Fruit fly (Drosophila melanogaster) whole organism, embryonic: ENCODE measurements around the gene CG32700.
A peak's percentile ranks its signal among the peaks of the same experiment; 100 is the strongest.

Source experiments
- Atf-2 ChIP-seq: fragments of 200-800 bp; sonication (Bioruptor generic); optimal IDR thresholded peaks from 2 replicates; lab custom pipeline; 2016; ENCODE audit warnings: missing biosample characterization, missing genetic modification characterization
- BtbVII ChIP-seq: fragments of 200-800 bp; sonication (Bioruptor generic); optimal IDR thresholded peaks from 3 replicates; lab custom pipeline; 2017; ENCODE audit warnings: missing biosample characterization, mild to moderate bottlenecking, missing genetic modification characterization
- CG1024 ChIP-seq: fragments of 200-800 bp; sonication (Bioruptor generic); IDR thresholded peaks from 2 replicates; pipeline ENCODE4 v1.3.6; 2022; ENCODE audit warnings: missing biosample characterization, missing genetic modification characterization
- CG10267 ChIP-seq: fragments of 200-800 bp; sonication (Bioruptor generic); optimal IDR thresholded peaks from 2 replicates; lab custom pipeline; 2018; ENCODE audit warnings: missing biosample characterization, mild to moderate bottlenecking, missing genetic modification characterization, moderate library complexity
- CG10274 ChIP-seq: fragments of 200-800 bp; sonication (Bioruptor generic); optimal IDR thresholded peaks from 3 replicates; lab custom pipeline; 2017; ENCODE audit warnings: missing biosample characterization, mild to moderate bottlenecking, missing genetic modification characterization
- CG11093 ChIP-seq: fragments of 200-800 bp; sonication (Bioruptor generic); IDR thresholded peaks from 3 replicates; pipeline ENCODE4 v1.3.6; 2022; ENCODE audit warnings: missing biosample characterization, missing genetic modification characterization
- CG11398 ChIP-seq: fragments of 200-800 bp; sonication (Bioruptor generic); optimal IDR thresholded peaks from 2 replicates; lab custom pipeline; 2016; ENCODE audit warnings: missing biosample characterization, missing genetic modification characterization
- CG11560 ChIP-seq: fragments of 200-800 bp; sonication (Bioruptor generic); IDR thresholded peaks from 3 replicates; pipeline ENCODE4 v1.3.6; 2022; ENCODE audit warnings: missing biosample characterization, missing genetic modification characterization
- CG12219 ChIP-seq: fragments of 200-800 bp; sonication (Bioruptor generic); optimal IDR thresholded peaks from 3 replicates; lab custom pipeline; 2018; ENCODE audit warnings: missing biosample characterization, mild to moderate bottlenecking, missing genetic modification characterization
- CG14050 ChIP-seq: fragments of 200-800 bp; sonication (Bioruptor generic); IDR thresholded peaks from 3 replicates; pipeline ENCODE4 v1.3.6; 2022; ENCODE audit warnings: missing biosample characterization, missing genetic modification characterization
- CG1603 ChIP-seq: fragments of 200-800 bp; sonication (Bioruptor generic); optimal IDR thresholded peaks from 2 replicates; lab custom pipeline; 2019; ENCODE audit warnings: missing biosample characterization, mild to moderate bottlenecking, missing genetic modification characterization, moderate library complexity
- CG17361 ChIP-seq: fragments of 200-800 bp; sonication (Bioruptor generic); IDR thresholded peaks from 3 replicates; pipeline ENCODE4 v1.3.6; 2022; ENCODE audit warnings: missing biosample characterization, missing genetic modification characterization
- CG2199 ChIP-seq: fragments of 200-800 bp; sonication (Bioruptor generic); IDR thresholded peaks from 3 replicates; pipeline ENCODE4 v1.3.6; 2022; ENCODE audit warnings: missing biosample characterization, missing genetic modification characterization
- CG4404 ChIP-seq: fragments of 200-800 bp; sonication (Bioruptor generic); IDR thresholded peaks from 2 replicates; pipeline ENCODE4 v1.3.6; 2022; ENCODE audit warnings: missing biosample characterization, missing genetic modification characterization
- CG4820 ChIP-seq: fragments of 200-800 bp; sonication (Bioruptor generic); optimal IDR thresholded peaks from 3 replicates; lab custom pipeline; 2016; ENCODE audit warnings: missing biosample characterization, missing genetic modification characterization
- CG9817 ChIP-seq: fragments of 200-800 bp; sonication (Bioruptor generic); optimal IDR thresholded peaks from 2 replicates; lab custom pipeline; 2018; ENCODE audit warnings: missing biosample characterization, mild to moderate bottlenecking, missing genetic modification characterization, moderate library complexity
- CG9876 ChIP-seq: fragments of 200-800 bp; sonication (Bioruptor generic); optimal IDR thresholded peaks from 2 replicates; lab custom pipeline; 2016; ENCODE audit warnings: missing biosample characterization, missing genetic modification characterization
- Camta ChIP-seq: fragments of 200-800 bp; sonication (Bioruptor generic); optimal IDR thresholded peaks from 2 replicates; lab custom pipeline; 2016; ENCODE audit warnings: missing biosample characterization, missing genetic modification characterization
- Doc3 ChIP-seq: fragments of 200-800 bp; sonication (Bioruptor generic); IDR thresholded peaks from 3 replicates; pipeline ENCODE4 v1.3.6; 2022; ENCODE audit warnings: missing biosample characterization, missing genetic modification characterization; ENCODE audit not compliant: partially characterized antibody
- Dref ChIP-seq: fragments of 200-800 bp; sonication (Bioruptor generic); IDR thresholded peaks from 2 replicates; pipeline ENCODE4 v1.3.6; 2022; ENCODE audit warnings: missing biosample characterization, missing genetic modification characterization
- E2f1 ChIP-seq: fragments of 200-800 bp; sonication (Bioruptor generic); IDR thresholded peaks from 2 replicates; pipeline ENCODE4 v1.3.6; 2022; ENCODE audit warnings: missing biosample characterization, missing genetic modification characterization
- ERR ChIP-seq: fragments of 200-800 bp; sonication (Bioruptor generic); optimal IDR thresholded peaks from 2 replicates; lab custom pipeline; 2016; ENCODE audit warnings: missing biosample characterization, missing genetic modification characterization
- Ets97D ChIP-seq: fragments of 200-800 bp; sonication (Bioruptor generic); optimal IDR thresholded peaks from 3 replicates; lab custom pipeline; 2016; ENCODE audit warnings: missing biosample characterization, missing genetic modification characterization
- Gug ChIP-seq: fragments of 200-800 bp; sonication (Bioruptor generic); IDR thresholded peaks from 4 replicates; pipeline ENCODE4 v1.3.6; 2022; ENCODE audit warnings: missing biosample characterization, missing genetic modification characterization
- HLH4C ChIP-seq: fragments of 200-800 bp; sonication (Bioruptor generic); IDR thresholded peaks from 3 replicates; pipeline ENCODE4 v1.3.6; 2022; ENCODE audit warnings: missing biosample characterization, missing genetic modification characterization; ENCODE audit not compliant: partially characterized antibody
- MBD-R2 ChIP-seq: fragments of 200-800 bp; sonication (Bioruptor generic); IDR thresholded peaks from 2 replicates; pipeline ENCODE4 v1.3.6; 2022; ENCODE audit warnings: missing biosample characterization, missing genetic modification characterization
- Ptx1 ChIP-seq: fragments of 200-800 bp; sonication (Bioruptor generic); IDR thresholded peaks from 2 replicates; pipeline ENCODE4 v1.3.6; 2022; ENCODE audit warnings: missing biosample characterization, missing genetic modification characterization
- Side ChIP-seq: fragments of 200-800 bp; sonication (Bioruptor generic); optimal IDR thresholded peaks from 2 replicates; lab custom pipeline; 2016; ENCODE audit warnings: missing biosample characterization, missing genetic modification characterization
- Sin3A ChIP-seq: fragments of >200 bp; optimal IDR thresholded peaks from 2 replicates; lab custom pipeline; 2018
- Xbp1 ChIP-seq: fragments of 200-800 bp; sonication (Bioruptor generic); optimal IDR thresholded peaks from 3 replicates; lab custom pipeline; 2016; ENCODE audit warnings: missing biosample characterization, mild to moderate bottlenecking, missing genetic modification characterization
- bowl ChIP-seq: fragments of 200-800 bp; sonication (Bioruptor generic); IDR thresholded peaks from 2 replicates; pipeline ENCODE4 v1.3.6; 2022; ENCODE audit warnings: missing biosample characterization, missing genetic modification characterization
- crp ChIP-seq, 2 experiments: fragments of 200-800 bp; sonication (Bioruptor generic); optimal IDR thresholded peaks; 2 replicates in 1 of 2; 3 replicates in 1 of 2; lab custom pipeline; 2017; ENCODE audit warnings: missing biosample characterization in 2 of 2, missing genetic modification characterization in 2 of 2, mild to moderate bottlenecking in 1 of 2, moderate library complexity in 1 of 2
- en ChIP-seq: fragments of 200-800 bp; sonication (Bioruptor generic); optimal IDR thresholded peaks from 2 replicates; lab custom pipeline; 2016; ENCODE audit warnings: missing biosample characterization, missing genetic modification characterization
- exex ChIP-seq: fragments of 200-800 bp; sonication (Bioruptor generic); optimal IDR thresholded peaks from 4 replicates; lab custom pipeline; 2018; ENCODE audit warnings: missing biosample characterization, mild to moderate bottlenecking, missing genetic modification characterization, moderate library complexity
- gfzf ChIP-seq: fragments of 200-800 bp; sonication (Bioruptor generic); optimal IDR thresholded peaks from 2 replicates; lab custom pipeline; 2016; ENCODE audit warnings: missing biosample characterization, mild to moderate bottlenecking, missing genetic modification characterization, moderate library complexity
- hth ChIP-seq: fragments of >200 bp; optimal IDR thresholded peaks from 2 replicates; lab custom pipeline; 2017; ENCODE audit warnings: inconsistent platforms
- lilli ChIP-seq: fragments of 200-800 bp; sonication (Bioruptor generic); optimal IDR thresholded peaks from 3 replicates; lab custom pipeline; 2016; ENCODE audit warnings: missing biosample characterization, missing genetic modification characterization
- luna ChIP-seq: fragments of 200-800 bp; sonication (Bioruptor generic); optimal IDR thresholded peaks from 2 replicates; lab custom pipeline; 2016; ENCODE audit warnings: missing biosample characterization, missing genetic modification characterization
- nerfin-1 ChIP-seq: fragments of 200-800 bp; sonication (Bioruptor generic); optimal IDR thresholded peaks from 3 replicates; lab custom pipeline; 2019; ENCODE audit warnings: missing biosample characterization, mild to moderate bottlenecking, missing genetic modification characterization, moderate library complexity
- pho ChIP-seq: fragments of 200-800 bp; sonication (Bioruptor generic); optimal IDR thresholded peaks from 2 replicates; lab custom pipeline; 2016; ENCODE audit warnings: missing biosample characterization, missing genetic modification characterization
- phol ChIP-seq: fragments of 200-800 bp; sonication (Bioruptor generic); optimal IDR thresholded peaks from 3 replicates; lab custom pipeline; 2018; ENCODE audit warnings: missing biosample characterization, mild to moderate bottlenecking, missing genetic modification characterization, moderate library complexity
- repo ChIP-seq: fragments of 200-800 bp; sonication (Bioruptor generic); optimal IDR thresholded peaks from 2 replicates; lab custom pipeline; 2016; ENCODE audit warnings: missing biosample characterization, missing genetic modification characterization
- salm ChIP-seq: fragments of 200-800 bp; sonication (Bioruptor generic); optimal IDR thresholded peaks from 2 replicates; lab custom pipeline; 2018; ENCODE audit warnings: missing biosample characterization, mild to moderate bottlenecking, missing genetic modification characterization
- slbo ChIP-seq: fragments of 200-800 bp; sonication (Bioruptor generic); IDR thresholded peaks from 2 replicates; pipeline ENCODE4 v1.3.6; 2022; ENCODE audit warnings: missing biosample characterization, missing genetic modification characterization
- sna ChIP-seq: fragments of 200-800 bp; sonication (Bioruptor generic); IDR thresholded peaks from 2 replicates; pipeline ENCODE4 v1.3.6; 2022; ENCODE audit warnings: missing biosample characterization, missing genetic modification characterization; ENCODE audit not compliant: partially characterized antibody
- usp ChIP-seq: fragments of >200 bp; optimal IDR thresholded peaks from 2 replicates; lab custom pipeline; 2017; ENCODE audit warnings: missing biosample characterization, missing genetic modification characterization
- wor ChIP-seq: fragments of 200-800 bp; sonication (Bioruptor generic); IDR thresholded peaks from 2 replicates; pipeline ENCODE4 v1.3.6; 2022; ENCODE audit warnings: missing biosample characterization, missing genetic modification characterization
- zfh2 ChIP-seq: fragments of 200-800 bp; sonication (Bioruptor generic); optimal IDR thresholded peaks from 2 replicates; lab custom pipeline; 2016; ENCODE audit warnings: missing biosample characterization, missing genetic modification characterization

Gene CG32700

dm6 chrX:9583440-9584103, 32.9 kb upstream of the CG32700 start (continued):
- TF ChIP-seq bowl (peak; percentile 87), Atf-2 (GFP tag; lab: Kevin White, UChicago) (no peak), CG4404 (GFP tag; lab: Robert Waterston, UW) (peak; percentile 82), HLH4C (no peak), Xbp1 (GFP tag; lab: Kevin White, UChicago) (peak; percentile 91), phol (tag; lab: Kevin White, UChicago) (peak; percentile 93), gfzf (GFP tag; lab: Kevin White, UChicago) (no peak), Ets97D (GFP tag; lab: Kevin White, UChicago) (peak; percentile 22), CG2199 (peak; percentile 46; the same call in 1 of the 3 replicates), CG1024 (peak; percentile 71), hth (no peak), lilli (peak; percentile 90), CG9817 (tag; lab: Kevin White, UChicago) (peak; percentile 94), usp (GFP tag; lab: Kevin White, UChicago) (no peak), repo (GFP tag; lab: Kevin White, UChicago) (no peak), Sin3A (lab: Kevin White, UChicago) (no peak), CG11560 (tag; lab: Robert Waterston, UW) (peak; percentile 81), nerfin-1 (tag; lab: Kevin White, UChicago) (peak; percentile 91), E2f1 (GFP tag; lab: Robert Waterston, UW) (peak; percentile 92), Dref (GFP tag; lab: Robert Waterston, UW) (peak; percentile 40), CG1603 (peak; percentile 83), CG9876 (GFP tag; lab: Kevin White, UChicago) (no peak), MBD-R2 (GFP tag; lab: Robert Waterston, UW) (peak; percentile 79), CG10267 (tag; lab: Kevin White, UChicago) (peak; percentile 86), wor (peak; percentile 91), Doc3 (no peak), BtbVII (GFP tag; lab: Kevin White, UChicago) (peak; percentile 95), salm (tag; lab: Kevin White, UChicago) (peak; percentile 93), sna (no peak), CG11093 (peak; percentile 92), luna (no peak), CG12219 (GFP tag; lab: Kevin White, UChicago) (peak; percentile 94), slbo (GFP tag; lab: Robert Waterston, UW) (peak; percentile 95), ERR (no peak), CG10274 (GFP tag; lab: Kevin White, UChicago) (peak; percentile 87), CG11398 (GFP tag; lab: Kevin White, UChicago) (peak; percentile 22), crp (GFP tag; optimal IDR thresholded peaks at IDR 0.05; lab: Kevin White, UChicago) (peak in 1 of 2 experiments; percentile 63), CG4820 (GFP tag; lab: Kevin White, UChicago) (peak; percentile 77), CG17361 (GFP tag; lab: Robert Waterston, UW) (peak; percentile 94), Camta (peak; percentile 59), CG14050 (peak; percentile 92), en (GFP tag; lab: Kevin White, UChicago) (no peak), Gug (peak; percentile 89), pho (GFP tag; lab: Kevin White, UChicago) (peak; percentile 66), Ptx1 (GFP tag; lab: Robert Waterston, UW) (peak; percentile 95), exex (tag; lab: Kevin White, UChicago) (peak; percentile 60), Side (GFP tag; lab: Kevin White, UChicago) (peak; percentile 39), zfh2 (GFP tag; lab: Kevin White, UChicago) (peak; percentile 70)
